Worm (Caenorhabditis elegans) whole organism, L4 larva: ENCODE results near the gene C09G12.5.

Source experiments
- D1046.2 ChIP-seq: fragments of 200-800 bp; sonication (Bioruptor generic); IDR thresholded peaks from 2 replicates; pipeline ENCODE4 v1.3.6; 2022; ENCODE audit warnings: missing genetic modification characterization, missing compliant biosample characterization
- F10B5.3 ChIP-seq: sonication (generic microtip); optimal IDR thresholded peaks from 2 replicates; lab custom pipeline; 2016; ENCODE audit warnings: mild to moderate bottlenecking, missing genetic modification characterization, missing compliant biosample characterization
- F26F4.8 ChIP-seq: fragments of 200-800 bp; sonication (Bioruptor generic); conservative IDR thresholded peaks from 2 replicates; pipeline ENCODE4 v1.3.6; 2022; ENCODE audit warnings: missing genetic modification characterization, missing compliant biosample characterization
- F44E2.7 ChIP-seq: fragments of 200-800 bp; sonication (Bioruptor generic); IDR thresholded peaks from 2 replicates; pipeline ENCODE4 v2.1.2; 2022; ENCODE audit warnings: missing genetic modification characterization, missing compliant biosample characterization
- F49E8.2 ChIP-seq: sonication (generic microtip); optimal IDR thresholded peaks from 2 replicates; lab custom pipeline; 2016; ENCODE audit warnings: missing compliant biosample characterization, mild to moderate bottlenecking, missing genetic modification characterization, borderline replicate concordance
- T26A8.4 ChIP-seq: fragments of 200-800 bp; sonication (Bioruptor generic); IDR thresholded peaks from 2 replicates; pipeline ENCODE4 v1.3.6; 2022; ENCODE audit warnings: missing genetic modification characterization, missing compliant biosample characterization
- Y5F2A.4 ChIP-seq: fragments of 200-800 bp; sonication (Bioruptor generic); optimal IDR thresholded peaks from 2 replicates; lab custom pipeline; 2018; ENCODE audit warnings: mild to moderate bottlenecking, missing genetic modification characterization, missing compliant biosample characterization
- ZK337.2 ChIP-seq: fragments of 200-800 bp; sonication (Bioruptor generic); IDR thresholded peaks from 2 replicates; pipeline ENCODE4 v1.3.6; 2022; ENCODE audit warnings: missing genetic modification reagents, missing genetic modification characterization, missing compliant biosample characterization
- ama-1 ChIP-seq: fragments of 150-350 bp; optimal IDR thresholded peaks from 2 replicates; lab custom pipeline; 2014; ENCODE audit warnings: inconsistent platforms, mixed read lengths
- arid-1 ChIP-seq: fragments of 200-800 bp; sonication (Bioruptor generic); conservative IDR thresholded peaks from 2 replicates; pipeline ENCODE4 v1.3.6; 2022; ENCODE audit warnings: missing genetic modification reagents, missing genetic modification characterization, missing compliant biosample characterization
- attf-4 ChIP-seq: sonication (generic microtip); optimal IDR thresholded peaks from 3 replicates; lab custom pipeline; 2017; ENCODE audit warnings: missing biosample characterization, missing genetic modification characterization
- ceh-44 ChIP-seq: fragments of 200-800 bp; sonication (Bioruptor generic); IDR thresholded peaks from 2 replicates; pipeline ENCODE4 v1.3.6; 2022; ENCODE audit warnings: missing genetic modification reagents, missing genetic modification characterization, missing compliant biosample characterization
- ceh-62 ChIP-seq: sonication (generic microtip); optimal IDR thresholded peaks from 2 replicates; lab custom pipeline; 2017; ENCODE audit warnings: missing biosample characterization, missing genetic modification characterization
- cey-2 ChIP-seq: sonication (generic microtip); optimal IDR thresholded peaks from 3 replicates; lab custom pipeline; 2017; ENCODE audit warnings: missing genetic modification characterization, mild to moderate bottlenecking, missing compliant biosample characterization, antibody characterized with exemption, borderline replicate concordance; ENCODE audit not compliant: insufficient read depth
- ctbp-1 ChIP-seq: fragments of 200-800 bp; sonication (Bioruptor generic); IDR thresholded peaks from 2 replicates; pipeline ENCODE4 v1.3.6; 2022; ENCODE audit warnings: missing genetic modification reagents, missing genetic modification characterization, missing compliant biosample characterization
- daf-8 ChIP-seq: fragments of 200-800 bp; sonication (Bioruptor generic); IDR thresholded peaks from 2 replicates; pipeline ENCODE4 v1.3.6; 2022; ENCODE audit warnings: missing genetic modification characterization, missing compliant biosample characterization
- duxl-1 ChIP-seq: sonication (generic microtip); optimal IDR thresholded peaks from 2 replicates; lab custom pipeline; 2016; ENCODE audit warnings: mild to moderate bottlenecking, missing genetic modification characterization, moderate library complexity, missing compliant biosample characterization; ENCODE audit not compliant: poor library complexity
- egl-27 ChIP-seq: sonication (generic microtip); optimal IDR thresholded peaks from 3 replicates; lab custom pipeline; 2017; ENCODE audit warnings: missing biosample characterization, missing genetic modification reagents, missing genetic modification characterization
- hlh-11 ChIP-seq: fragments of 200-800 bp; sonication (Bioruptor generic); optimal IDR thresholded peaks from 2 replicates; lab custom pipeline; 2018; ENCODE audit warnings: mild to moderate bottlenecking, missing genetic modification characterization, missing compliant biosample characterization
- jun-1 ChIP-seq: fragments of 150-350 bp; optimal IDR thresholded peaks from 2 replicates; lab custom pipeline; 2014; ENCODE audit warnings: missing biosample characterization, missing genetic modification reagents, missing genetic modification characterization
- lim-7 ChIP-seq: fragments of 200-800 bp; sonication (Bioruptor generic); IDR thresholded peaks from 2 replicates; pipeline ENCODE4 v1.3.6; 2022; ENCODE audit warnings: missing genetic modification characterization, missing compliant biosample characterization
- lin-39 ChIP-seq: fragments of 150-350 bp; optimal IDR thresholded peaks from 2 replicates; lab custom pipeline; 2014; ENCODE audit warnings: missing biosample characterization, missing genetic modification reagents, missing genetic modification characterization
- mdl-1 ChIP-seq, 2 experiments: fragments of 150-350 bp in 1 of 2; sonication (generic microtip) in 1 of 2; optimal IDR thresholded peaks; 2 replicates each; lab custom pipeline; 2014 to 2017; ENCODE audit warnings: missing biosample characterization in 2 of 2, missing genetic modification characterization in 2 of 2
- mep-1 ChIP-seq: fragments of 150-350 bp; sonication (generic microtip); optimal IDR thresholded peaks from 3 replicates; lab custom pipeline; 2014; ENCODE audit warnings: missing biosample characterization, missing genetic modification characterization
- mxl-2 ChIP-seq: fragments of 200-800 bp; sonication (Bioruptor generic); conservative IDR thresholded peaks from 2 replicates; pipeline ENCODE4 v1.3.6; 2022; ENCODE audit warnings: missing genetic modification reagents, missing genetic modification characterization, missing compliant biosample characterization
- mxl-3 ChIP-seq: fragments of 200-800 bp; sonication (Bioruptor generic); optimal IDR thresholded peaks from 2 replicates; lab custom pipeline; 2018; ENCODE audit warnings: mild to moderate bottlenecking, missing genetic modification characterization, missing compliant biosample characterization
- nhr-237 ChIP-seq: sonication (generic microtip); optimal IDR thresholded peaks from 2 replicates; lab custom pipeline; 2017; ENCODE audit warnings: missing biosample characterization, missing genetic modification characterization
- nhr-28 ChIP-seq: fragments of 150-350 bp; optimal IDR thresholded peaks from 2 replicates; lab custom pipeline; 2014; ENCODE audit warnings: missing biosample characterization, missing genetic modification characterization
- nhr-41 ChIP-seq: fragments of 200-800 bp; sonication (Bioruptor generic); IDR thresholded peaks from 2 replicates; pipeline ENCODE4 v1.3.6; 2022; ENCODE audit warnings: missing genetic modification reagents, missing genetic modification characterization, missing compliant biosample characterization
- nhr-48 ChIP-seq: sonication (generic microtip); optimal IDR thresholded peaks from 2 replicates; lab custom pipeline; 2016; ENCODE audit warnings: mild to moderate bottlenecking, missing genetic modification characterization, missing compliant biosample characterization
- nhr-6 ChIP-seq: fragments of 150-350 bp; optimal IDR thresholded peaks from 2 replicates; lab custom pipeline; 2014; ENCODE audit warnings: missing biosample characterization, missing genetic modification characterization
- nhr-76 ChIP-seq: fragments of 150-350 bp; optimal IDR thresholded peaks from 2 replicates; lab custom pipeline; 2014; ENCODE audit warnings: missing biosample characterization, missing genetic modification characterization
- nhr-77 ChIP-seq: fragments of 150-350 bp; optimal IDR thresholded peaks from 2 replicates; lab custom pipeline; 2014; ENCODE audit warnings: missing biosample characterization, missing genetic modification characterization
- php-3 ChIP-seq: fragments of 200-800 bp; sonication (Bioruptor generic); IDR thresholded peaks from 2 replicates; pipeline ENCODE4 v1.3.6; 2022; ENCODE audit warnings: missing genetic modification reagents, missing genetic modification characterization, missing compliant biosample characterization
- saeg-2 ChIP-seq: fragments of 200-800 bp; sonication (Bioruptor generic); IDR thresholded peaks from 2 replicates; pipeline ENCODE4 v1.3.6; 2022; ENCODE audit warnings: missing genetic modification reagents, missing genetic modification characterization, missing compliant biosample characterization
- sdz-12 ChIP-seq: fragments of 200-800 bp; sonication (Bioruptor generic); optimal IDR thresholded peaks from 2 replicates; lab custom pipeline; 2018; ENCODE audit warnings: mild to moderate bottlenecking, missing genetic modification characterization, missing compliant biosample characterization
- skn-1 ChIP-seq: fragments of 150-350 bp; optimal IDR thresholded peaks from 2 replicates; lab custom pipeline; 2014; ENCODE audit warnings: missing biosample characterization, missing genetic modification characterization
- unc-130 ChIP-seq: sonication (generic microtip); optimal IDR thresholded peaks from 2 replicates; lab custom pipeline; 2016; ENCODE audit warnings: missing genetic modification reagents, missing genetic modification characterization, missing compliant biosample characterization
- unc-62 ChIP-seq, 3 experiments: fragments of 150-350 bp in 1 of 3; sonication (generic microtip); optimal IDR thresholded peaks in 2 of 3; peaks in 1 of 3; 1 replicate in 1 of 3; 2 replicates in 2 of 3; lab custom pipeline; 2014 to 2017; ENCODE audit warnings: missing biosample characterization in 3 of 3, missing genetic modification characterization in 3 of 3, missing genetic modification reagents in 3 of 3, missing genotype in 1 of 3
- zfp-2 ChIP-seq: sonication (generic microtip); optimal IDR thresholded peaks from 2 replicates; lab custom pipeline; 2016; ENCODE audit warnings: mild to moderate bottlenecking, missing genetic modification characterization, missing compliant biosample characterization

The C09G12.5 gene

DNA sequence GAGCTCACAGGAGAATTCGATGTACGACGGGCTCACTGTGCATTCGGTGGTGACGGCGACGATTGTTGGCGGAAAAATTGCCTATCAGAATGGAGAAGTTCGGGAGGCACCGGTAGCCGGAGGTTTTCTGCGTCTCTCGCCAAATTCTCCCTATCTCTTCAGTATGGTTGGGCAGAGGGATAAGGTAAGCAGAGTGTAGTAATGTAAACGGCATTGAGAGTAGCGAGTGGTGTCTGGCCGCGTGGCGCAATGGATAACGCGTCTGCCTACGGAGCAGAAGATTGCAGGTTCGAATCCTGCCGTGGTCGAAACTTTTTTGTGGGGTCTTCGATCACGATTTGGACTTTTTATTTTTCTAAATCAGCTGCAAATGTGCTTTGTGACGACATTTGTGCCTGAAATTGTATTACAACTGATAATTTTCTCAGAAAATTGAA is 45.5 kb downstream of the C09G12.5 start (continued):
- TF ChIP-seq php-3 (peak; percentile 75), lim-7 (GFP tag; lab: Robert Waterston, UW) (peak; percentile 83), nhr-76 (no peak), mep-1 (tag; lab: Kevin White, UChicago) (peak; percentile 69), skn-1 (tag; lab: Kevin White, UChicago) (no peak), nhr-237 (no peak), lin-39 (tag; lab: Kevin White, UChicago) (no peak), cey-2 (tag; lab: Kevin White, UChicago) (no peak), ceh-62 (tag; lab: Kevin White, UChicago) (no peak), mxl-2 (peak; percentile 78), F26F4.8 (GFP tag; lab: Robert Waterston, UW) (peak; percentile 72; the same call in 1 of the 2 replicates), nhr-48 (peak; percentile 10), daf-8 (GFP tag; lab: Robert Waterston, UW) (0 out of 2 replicates have a peak, but pooled peaks have one; percentile 25), nhr-77 (tag; lab: Kevin White, UChicago) (no peak), T26A8.4 (GFP tag; lab: Robert Waterston, UW) (peak; percentile 80), egl-27 (no peak), F49E8.2 (tag; lab: Kevin White, UChicago) (peak; percentile 29), ama-1 (lab: Kevin White, UChicago) (no peak), mxl-3 (peak; percentile 16), Y5F2A.4 (GFP tag; lab: Kevin White, UChicago) (peak; percentile 36), mdl-1 (tag; optimal IDR thresholded peaks at IDR 0.05; lab: Kevin White, UChicago) (no peak), ZK337.2 (peak; percentile 67; the same call in 1 of the 2 replicates), attf-4 (tag; lab: Kevin White, UChicago) (no peak), nhr-6 (tag; lab: Kevin White, UChicago) (peak; percentile 42), hlh-11 (tag; lab: Kevin White, UChicago) (peak; percentile 27), ctbp-1 (GFP tag; lab: Robert Waterston, UW) (peak; percentile 81), arid-1 (GFP tag; lab: Robert Waterston, UW) (peak; percentile 86; the same call in 1 of the 2 replicates), ceh-44 (peak; percentile 40; the same call in 1 of the 2 replicates), F44E2.7 (GFP tag; lab: Robert Waterston, UW) (no peak), unc-130 (GFP tag; lab: Kevin White, UChicago) (peak; percentile 49), duxl-1 (tag; lab: Kevin White, UChicago) (no peak), sdz-12 (GFP tag; lab: Kevin White, UChicago) (peak; percentile 73), zfp-2 (tag; lab: Kevin White, UChicago) (no peak), F10B5.3 (tag; lab: Kevin White, UChicago) (no peak), nhr-41 (no peak), nhr-28 (peak; percentile 7), jun-1 (tag; lab: Kevin White, UChicago) (no peak), D1046.2 (peak; percentile 79)

DNA sequence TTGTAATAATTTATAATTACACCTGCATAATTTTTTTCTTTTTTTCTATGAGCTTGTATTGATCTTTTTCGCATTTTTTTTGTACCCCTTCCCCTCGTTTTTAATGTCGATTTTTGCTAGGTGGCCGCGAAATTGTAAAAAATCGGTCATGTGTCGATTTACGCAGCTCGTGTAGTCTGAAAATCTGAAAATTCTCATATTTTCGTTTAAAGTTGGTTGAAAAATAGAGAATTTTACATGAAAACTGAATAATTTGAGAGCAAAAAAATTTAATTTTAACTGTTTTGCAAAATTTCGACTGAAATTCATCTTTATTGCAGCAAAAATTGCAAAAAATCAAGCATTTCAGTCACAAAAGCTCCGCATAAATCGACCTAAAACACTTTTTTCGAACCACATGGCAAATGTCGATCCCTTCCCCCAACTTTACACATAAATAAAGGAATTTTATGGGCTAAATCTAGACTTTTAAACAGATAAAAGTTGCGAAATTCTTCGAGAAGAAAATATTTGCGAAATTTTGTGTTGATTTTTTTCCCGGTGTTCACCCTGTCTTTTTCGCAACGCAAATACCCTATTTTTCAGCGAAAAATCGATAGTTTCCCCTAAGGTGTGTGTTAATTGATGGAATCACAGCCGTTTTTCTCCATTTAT is 47.1 kb downstream of the C09G12.5 start:
- TF ChIP-seq unc-62 (GFP tag; optimal IDR thresholded peaks at IDR 0.05 in 1 of 2; lab: Kevin White, UChicago): peak in 1 of 2 experiments; percentile 82
- TF ChIP-seq unc-62 (tag; optimal IDR thresholded peaks at IDR 0.05; lab: Kevin White, UChicago): no peak
- TF ChIP-seq saeg-2 (GFP tag; lab: Robert Waterston, UW): no peak
